Fruit fly (Drosophila melanogaster) whole organism, wandering third instar larva: ENCODE measurements around the gene CG42759.

Experiments
- Dfd ChIP-seq: fragments of >200 bp; optimal IDR thresholded peaks from 2 replicates; lab custom pipeline; 2017; ENCODE audit warnings: missing biosample characterization, missing genetic modification characterization
- dl ChIP-seq, 2 experiments: fragments of 175-275, 200-275 bp in 1 of 2; fragments of 200-275 bp in 1 of 2; sonication (Bioruptor generic); optimal IDR thresholded peaks; lab custom pipeline; 2018; ENCODE audit warnings: mild to moderate bottlenecking in 2 of 2, missing biosample characterization in 2 of 2, missing genetic modification characterization in 2 of 2, moderate library complexity in 2 of 2; ENCODE audit not compliant: partially characterized antibody in 2 of 2, insufficient read depth in 1 of 2
- lola ChIP-seq: fragments of >200 bp; optimal IDR thresholded peaks from 2 replicates; lab custom pipeline; 2017; ENCODE audit warnings: missing biosample characterization, missing genetic modification characterization
- rgr ChIP-seq: fragments of 200-800 bp; sonication (Bioruptor generic); optimal IDR thresholded peaks from 3 replicates; lab custom pipeline; 2016; ENCODE audit warnings: missing biosample characterization, mild to moderate bottlenecking, missing genetic modification characterization

- TF ChIP-seq lola = no peak
- TF ChIP-seq Dfd (GFP tag; lab: Kevin White, UChicago) = no peak
- TF ChIP-seq rgr = no peak
- TF ChIP-seq dl (GFP tag; optimal IDR thresholded peaks at IDR 0.05; lab: Kevin White, UChicago; ENCODE audit: insufficient read depth in 1 of 2, partially characterized antibody in 2 of 2) = no peak
Observed at dm6 chr3R:10113746-10114145, 29.1 kb upstream of the CG42759 start.
